Worm (Caenorhabditis elegans): ENCODE data around the gene Y53F4B.17.

Gene Y53F4B.17

ce11 chrII:15025599-15026164 is 32.8 kb upstream of the Y53F4B.17 start, which contains the start of gene cmtr-1 (continued):
- peak; percentile 65 to 82 for TF ChIP-seq mdl-1 (tag; optimal IDR thresholded peaks at IDR 0.05)
- no peak for TF ChIP-seq skn-1 (tag; optimal IDR thresholded peaks at IDR 0.05)
- peak; percentile 5 for TF ChIP-seq ZK546.5 (tag; optimal IDR thresholded peaks at IDR 0.05)
- TF ChIP-seq C34F6.9 (tag; optimal IDR thresholded peaks at IDR 0.05) = peak; percentile 88
- TF ChIP-seq nhr-25 (tag; optimal IDR thresholded peaks at IDR 0.05) = peak; percentile 95
- no peak for TF ChIP-seq lin-39 (tag; optimal IDR thresholded peaks at IDR 0.05)
- peak; percentile 95 for TF ChIP-seq gmeb-1 (tag; optimal IDR thresholded peaks at IDR 0.05)
- peak; percentile 51 for TF ChIP-seq R02D3.7 (tag; optimal IDR thresholded peaks at IDR 0.05)
- peak; percentile 98 for TF ChIP-seq nhr-21 (tag; optimal IDR thresholded peaks at IDR 0.05)
- peak; percentile 97 for TF ChIP-seq fos-1 (tag; optimal IDR thresholded peaks at IDR 0.05)
- TF ChIP-seq Y55F3AM.14 (GFP tag; optimal IDR thresholded peaks at IDR 0.05) = peak; percentile 82
- TF ChIP-seq nhr-11 (tag; optimal IDR thresholded peaks at IDR 0.05) = no peak

DNA sequence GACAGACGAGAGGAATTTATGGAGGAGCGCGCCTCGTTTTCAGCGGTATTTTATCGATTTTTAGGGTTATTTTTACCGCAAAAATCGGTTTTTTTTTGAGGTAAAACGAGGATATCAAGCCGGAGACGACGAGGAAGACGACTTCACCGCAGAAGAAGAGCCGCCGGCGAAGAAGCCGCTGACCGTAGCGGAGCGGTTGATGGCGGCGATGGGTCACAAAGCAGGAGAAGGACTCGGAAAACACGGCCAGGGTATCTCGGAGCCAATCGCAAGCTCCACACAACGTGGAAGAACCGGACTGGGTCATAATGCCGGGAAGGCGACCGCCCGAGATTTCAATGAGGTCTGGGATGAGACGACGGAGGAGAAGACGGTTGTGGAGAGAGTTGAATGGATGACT is 32.1 kb upstream of the Y53F4B.17 start:
- TF ChIP-seq sma-3 (GFP tag; optimal IDR thresholded peaks at IDR 0.05) (no peak), ztf-4 (tag; optimal IDR thresholded peaks at IDR 0.05) (no peak), nhr-11 (tag; optimal IDR thresholded peaks at IDR 0.05) (no peak), nhr-21 (tag; optimal IDR thresholded peaks at IDR 0.05) (no peak), nhr-10 (tag; optimal IDR thresholded peaks at IDR 0.05) (no peak), snpc-4 (tag; optimal IDR thresholded peaks at IDR 0.05) (no peak), blmp-1 (tag; optimal IDR thresholded peaks at IDR 0.05; ENCODE audit: insufficient read depth) (no peak), ceh-16 (tag; optimal IDR thresholded peaks at IDR 0.05) (no peak), mab-5 (tag; optimal IDR thresholded peaks at IDR 0.05) (no peak), aly-2 (tag; optimal IDR thresholded peaks at IDR 0.05) (no peak), nhr-237 (tag; optimal IDR thresholded peaks at IDR 0.05) (no peak), lin-11 (tag; optimal IDR thresholded peaks at IDR 0.05) (no peak), egl-27 (tag; optimal IDR thresholded peaks at IDR 0.05) (no peak), F13H6.1 (tag; optimal IDR thresholded peaks at IDR 0.05) (no peak), mdl-1 (tag; optimal IDR thresholded peaks at IDR 0.05) (no peak), nhr-12 (tag; optimal IDR thresholded peaks at IDR 0.05) (no peak), unc-55 (GFP tag; optimal IDR thresholded peaks at IDR 0.05) (no peak), ceh-82 (tag; optimal IDR thresholded peaks at IDR 0.05) (no peak)

DNA sequence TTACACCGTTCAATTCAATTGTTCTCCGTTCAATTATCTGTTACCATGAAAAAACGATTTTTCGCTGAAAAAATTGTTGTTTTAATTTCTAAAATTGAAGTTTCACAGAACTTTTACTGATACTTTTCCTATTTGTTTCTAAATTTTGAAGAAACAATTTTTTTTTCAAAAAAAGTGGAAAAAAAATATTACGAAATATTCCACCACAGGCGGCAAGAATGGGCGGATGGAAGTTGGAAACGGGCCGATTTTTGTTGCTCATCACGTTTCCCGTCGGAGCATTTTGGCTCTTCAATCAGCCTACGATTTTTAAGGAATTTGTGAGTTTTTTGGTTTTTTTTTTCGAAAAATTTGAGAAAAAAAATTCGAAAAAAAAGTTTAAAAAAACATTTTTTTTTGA is 20.7 kb upstream of the Y53F4B.17 start, which contains the start of gene Y53F4B.14:
Gene Y53F4B.14, plus strand, starts transcription at position 210 of the 400 bp plus-strand sequence.
- TF ChIP-seq ama-1 (optimal IDR thresholded peaks at IDR 0.05) (no peak), ztf-11 (tag; optimal IDR thresholded peaks at IDR 0.05) (no peak), egl-27 (tag; optimal IDR thresholded peaks at IDR 0.05) (no peak), aly-2 (tag; optimal IDR thresholded peaks at IDR 0.05) (no peak), ztf-1 (GFP tag; conservative IDR thresholded peaks at IDR 0.05) (no peak), mdl-1 (tag; optimal IDR thresholded peaks at IDR 0.05) (no peak), elt-1 (tag; optimal IDR thresholded peaks at IDR 0.05) (no peak), mbf-1 (tag; optimal IDR thresholded peaks at IDR 0.05) (no peak), nhr-129 (tag; optimal IDR thresholded peaks at IDR 0.05) (no peak), mab-5 (tag; optimal IDR thresholded peaks at IDR 0.05) (no peak), fos-1 (tag; optimal IDR thresholded peaks at IDR 0.05) (no peak)

- TF ChIP-seq lin-11 (tag; optimal IDR thresholded peaks at IDR 0.05) (no peak), unc-55 (GFP tag; optimal IDR thresholded peaks at IDR 0.05) (no peak), fos-1 (tag; optimal IDR thresholded peaks at IDR 0.05) (no peak)
Measured at ce11 chrII:15039104-15039503, 19.4 kb upstream of the Y53F4B.17 start, which contains the start of gene trip-4. trip-4 (plus strand) TSS chrII:15039404.

- TF ChIP-seq nhr-77 (tag; optimal IDR thresholded peaks at IDR 0.05) (no peak), ceh-82 (tag; optimal IDR thresholded peaks at IDR 0.05) (no peak), nhr-10 (tag; optimal IDR thresholded peaks at IDR 0.05) (no peak)
Measured at ce11 chrII:15042310-15042709, 16.1 kb upstream of the Y53F4B.17 start.

DNA sequence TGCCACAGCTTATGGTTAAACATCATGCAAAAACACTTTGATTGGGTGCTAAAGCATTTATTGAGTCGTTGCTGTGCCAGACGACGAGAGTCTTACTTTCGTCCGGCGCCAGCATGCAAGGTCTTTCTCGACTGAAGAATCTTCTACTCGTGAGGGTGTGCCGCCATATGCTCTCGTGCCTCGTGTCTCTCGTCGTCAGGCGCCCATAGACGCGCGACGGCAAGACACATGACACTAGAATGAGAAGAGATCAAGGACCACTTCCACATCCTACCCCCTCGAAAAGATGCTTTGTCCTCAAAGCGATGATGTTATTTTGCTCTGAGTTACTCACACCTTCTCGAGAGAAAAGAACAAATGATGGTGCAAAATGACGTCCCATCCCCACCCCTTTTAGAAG is 15.7 kb upstream of the Y53F4B.17 start:
- TF ChIP-seq mdl-1 (tag; optimal IDR thresholded peaks at IDR 0.05) (peak in 1 of 2 experiments; percentile 21), unc-55 (GFP tag; optimal IDR thresholded peaks at IDR 0.05) (peak; percentile 4), ama-1 (optimal IDR thresholded peaks at IDR 0.05) (peak; percentile 19), nhr-129 (tag; optimal IDR thresholded peaks at IDR 0.05) (peak; percentile 46), C34F6.9 (tag; optimal IDR thresholded peaks at IDR 0.05) (peak; percentile 33)
